Fruit fly (Drosophila melanogaster): Measurements from ENCODE around the gene dmGlut.

dm6 chr2L:11989729-11990128 lies 37.5 kb upstream of the dmGlut start, which contains the start of the genes zuc and dgt2:
- TF ChIP-seq Snoo (tag; optimal IDR thresholded peaks at IDR 0.05) (no peak), CG14655 (GFP tag; optimal IDR thresholded peaks at IDR 0.05) (no peak), D1 (tag; optimal IDR thresholded peaks at IDR 0.05) (no peak), CG15710 (tag; optimal IDR thresholded peaks at IDR 0.05) (no peak), CG8301 (tag; optimal IDR thresholded peaks at IDR 0.05) (no peak), rn (GFP tag; IDR thresholded peaks at IDR 0.05) (no peak), CG12605 (GFP tag; IDR thresholded peaks at IDR 0.05) (no peak), Pif1B (GFP tag; optimal IDR thresholded peaks at IDR 0.05) (no peak), CG13204 (GFP tag; optimal IDR thresholded peaks at IDR 0.05) (no peak), EcR (GFP tag; optimal IDR thresholded peaks at IDR 0.05) (no peak), fd96Ca (GFP tag; IDR thresholded peaks at IDR 0.05) (no peak), CG32121 (GFP tag; IDR thresholded peaks at IDR 0.05) (no peak), CG10348 (GFP tag; IDR thresholded peaks at IDR 0.05) (no peak), CG4496 (GFP tag; IDR thresholded peaks at IDR 0.05) (no peak)

Data from whole organism, pupa.